Fruit fly (Drosophila melanogaster): ENCODE data around the gene CG14218.

CG14218 gene

dm6 chrX:19601644-19602043 lies 19.9 kb upstream of the CG14218 start, which contains the start of gene CG14220 (continued):
- TF ChIP-seq crp (GFP tag; optimal IDR thresholded peaks at IDR 0.05) (peak in 1 of 2 experiments; percentile 35), Max (GFP tag; optimal IDR thresholded peaks at IDR 0.05) (no peak), grau (tag; optimal IDR thresholded peaks at IDR 0.05) (peak; percentile 78), insv (GFP tag; optimal IDR thresholded peaks at IDR 0.05) (peak in 1 of 2 experiments; percentile 15), repo (GFP tag; optimal IDR thresholded peaks at IDR 0.05) (no peak), CG17612 (GFP tag; IDR thresholded peaks at IDR 0.05) (no peak), C15 (GFP tag; IDR thresholded peaks at IDR 0.05) (no peak), Dbx (GFP tag; IDR thresholded peaks at IDR 0.05) (no peak), CG4617 (GFP tag; optimal IDR thresholded peaks at IDR 0.05; ENCODE audit: borderline replicate concordance) (peak; percentile 43), Deaf1 (tag; optimal IDR thresholded peaks at IDR 0.05) (no peak), ci (GFP tag; IDR thresholded peaks at IDR 0.05) (no peak), bbx (GFP tag; IDR thresholded peaks at IDR 0.05; ENCODE audit: partially characterized antibody) (peak; percentile 97), Awh (GFP tag; IDR thresholded peaks at IDR 0.05) (no peak), CG17186 (GFP tag; optimal IDR thresholded peaks at IDR 0.05) (peak; percentile 43), fu2 (GFP tag; optimal IDR thresholded peaks at IDR 0.05) (no peak), Doc2 (GFP tag; IDR thresholded peaks at IDR 0.05) (no peak), CG32772 (GFP tag; IDR thresholded peaks at IDR 0.05) (no peak), fd102C (GFP tag; optimal IDR thresholded peaks at IDR 0.05) (no peak), CG17359 (tag; optimal IDR thresholded peaks at IDR 0.05) (no peak), hth (optimal IDR thresholded peaks at IDR 0.05) (no peak), Lhr (GFP tag; optimal IDR thresholded peaks at IDR 0.05) (peak; percentile 36), Spps (tag; optimal IDR thresholded peaks at IDR 0.05) (no peak), cad (GFP tag; optimal IDR thresholded peaks at IDR 0.05) (no peak), Nf-YB (GFP tag; optimal IDR thresholded peaks at IDR 0.05) (no peak), Dfd (GFP tag; optimal IDR thresholded peaks at IDR 0.05) (no peak), CG4424 (GFP tag; optimal IDR thresholded peaks at IDR 0.05) (no peak), ems (GFP tag; optimal IDR thresholded peaks at IDR 0.05) (no peak), CG10209 (GFP tag; optimal IDR thresholded peaks at IDR 0.05) (no peak), dmrt11E (tag; optimal IDR thresholded peaks at IDR 0.05) (peak; percentile 0), CG18619 (GFP tag; optimal IDR thresholded peaks at IDR 0.05) (no peak), pfk (GFP tag; optimal IDR thresholded peaks at IDR 0.05) (peak; percentile 38), sim (GFP tag; IDR thresholded peaks at IDR 0.05) (no peak), br (optimal IDR thresholded peaks at IDR 0.05) (no peak), hbn (GFP tag; IDR thresholded peaks at IDR 0.05; ENCODE audit: partially characterized antibody) (peak; percentile 90), CG8290 (GFP tag; optimal IDR thresholded peaks at IDR 0.05) (no peak), CG8290 (tag; optimal IDR thresholded peaks at IDR 0.05) (peak in 1 of 2 experiments; percentile 72), crol (GFP tag; IDR thresholded peaks at IDR 0.05) (no peak), CG33557 (GFP tag; optimal IDR thresholded peaks at IDR 0.05) (no peak), Bgb (GFP tag; IDR thresholded peaks at IDR 0.05; ENCODE audit: partially characterized antibody) (peak; percentile 97), CG9437 (GFP tag; optimal IDR thresholded peaks at IDR 0.05) (no peak), bsh (GFP tag; optimal IDR thresholded peaks at IDR 0.05) (no peak), peb (GFP tag; IDR thresholded peaks at IDR 0.05) (no peak), mld (GFP tag; IDR thresholded peaks at IDR 0.05; ENCODE audit: partially characterized antibody) (peak; percentile 93), Jarid2 (GFP tag; optimal IDR thresholded peaks at IDR 0.05) (no peak), run (tag; optimal IDR thresholded peaks at IDR 0.05) (no peak), tap (tag; optimal IDR thresholded peaks at IDR 0.05) (no peak), CG5180 (GFP tag; optimal IDR thresholded peaks at IDR 0.05) (no peak), Hr3 (GFP tag; optimal IDR thresholded peaks at IDR 0.05) (no peak), Sry-δ (GFP tag; optimal IDR thresholded peaks at IDR 0.05) (peak; percentile 93), usp (GFP tag; optimal IDR thresholded peaks at IDR 0.05) (no peak), ap (GFP tag; IDR thresholded peaks at IDR 0.05) (no peak), CG8765 (GFP tag; IDR thresholded peaks at IDR 0.05) (no peak)

Data from whole organism, embryonic.